ENCODE assay signal across 1 fruit fly cellular context in genomic region chr3L:1391993-1392952, dm6.
A peak's percentile ranks its signal among the peaks of the same experiment; 100 is the strongest.
TF ChIP-seq lines count a peak whose summit lies in the region.

No protein-coding gene starts in this region.

TF ChIP-seq in whole organism, prepupa, 60 proteins besides CTCF, POLR2A, EP300 and RAD21 (continued from another document):
- peak; percentile 60 for TF ChIP-seq eg (GFP tag; IDR thresholded peaks at IDR 0.05; lab: Robert Waterston, UW)
- TF ChIP-seq ss (GFP tag; optimal IDR thresholded peaks at IDR 0.05; lab: Kevin White, UChicago): peak; percentile 73 to 74
- TF ChIP-seq Smox (GFP tag; optimal IDR thresholded peaks at IDR 0.05; lab: Kevin White, UChicago): no peak
- peak; percentile 71 for TF ChIP-seq CG8632 (GFP tag; optimal IDR thresholded peaks at IDR 0.05; lab: Kevin White, UChicago)
- TF ChIP-seq CG9139 (GFP tag; optimal IDR thresholded peaks at IDR 0.05; lab: Kevin White, UChicago): peak; percentile 72
- peak; percentile 84 for TF ChIP-seq CG10669 (GFP tag; optimal IDR thresholded peaks at IDR 0.05; lab: Kevin White, UChicago)
- peak; percentile 88 for TF ChIP-seq CG3919 (GFP tag; optimal IDR thresholded peaks at IDR 0.05; lab: Kevin White, UChicago)
- TF ChIP-seq CG3032 (tag; optimal IDR thresholded peaks at IDR 0.05; lab: Kevin White, UChicago): peak; percentile 85
- peak; percentile 33 for TF ChIP-seq Sox15 (GFP tag; optimal IDR thresholded peaks at IDR 0.05; lab: Kevin White, UChicago)
- peak; percentile 81 for TF ChIP-seq acj6 (GFP tag; optimal IDR thresholded peaks at IDR 0.05; lab: Kevin White, UChicago)
- TF ChIP-seq CG15336 (GFP tag; IDR thresholded peaks at IDR 0.05; lab: Robert Waterston, UW): peak; percentile 82
- TF ChIP-seq CG11902 (GFP tag; optimal IDR thresholded peaks at IDR 0.05; lab: Kevin White, UChicago): peak; percentile 5
- TF ChIP-seq fkh (GFP tag; optimal IDR thresholded peaks at IDR 0.05; lab: Kevin White, UChicago): no peak
- peak; percentile 78 for TF ChIP-seq OdsH (GFP tag; optimal IDR thresholded peaks at IDR 0.05; lab: Kevin White, UChicago)
- TF ChIP-seq Lpt (GFP tag; optimal IDR thresholded peaks at IDR 0.05; lab: Kevin White, UChicago): peak; percentile 74
- TF ChIP-seq CG11762 (GFP tag; optimal IDR thresholded peaks at IDR 0.05; lab: Kevin White, UChicago; ENCODE audit: insufficient read depth): peak; percentile 75
- TF ChIP-seq fd59A (GFP tag; optimal IDR thresholded peaks at IDR 0.05; lab: Kevin White, UChicago): peak; percentile 86
- peak; percentile 50 for TF ChIP-seq svp (GFP tag; lab: Kevin White, UChicago)
- TF ChIP-seq Blimp-1 (GFP tag; optimal IDR thresholded peaks at IDR 0.05; lab: Kevin White, UChicago): no peak
- TF ChIP-seq CG8119 (GFP tag; IDR thresholded peaks at IDR 0.05; lab: Robert Waterston, UW): peak; percentile 80
- no peak for TF ChIP-seq Eip93F (GFP tag; optimal IDR thresholded peaks at IDR 0.05; lab: Kevin White, UChicago)
- TF ChIP-seq Eip75B (GFP tag; optimal IDR thresholded peaks at IDR 0.05; lab: Kevin White, UChicago): peak; percentile 77
- TF ChIP-seq Hr38 (GFP tag; optimal IDR thresholded peaks at IDR 0.05; lab: Kevin White, UChicago): no peak
- TF ChIP-seq CG6792 (GFP tag; optimal IDR thresholded peaks at IDR 0.05; lab: Kevin White, UChicago): peak; percentile 72
- TF ChIP-seq CG6163 (GFP tag; IDR thresholded peaks at IDR 0.05; lab: Robert Waterston, UW): peak; percentile 94
- peak; percentile 26 for TF ChIP-seq Met (GFP tag; optimal IDR thresholded peaks at IDR 0.05; lab: Kevin White, UChicago)
- TF ChIP-seq Sox14 (GFP tag; optimal IDR thresholded peaks at IDR 0.05; lab: Kevin White, UChicago): peak; percentile 84
- TF ChIP-seq fd85E (GFP tag; optimal IDR thresholded peaks at IDR 0.05; lab: Kevin White, UChicago): peak; percentile 28
- TF ChIP-seq dac (GFP tag; optimal IDR thresholded peaks at IDR 0.05; lab: Kevin White, UChicago): peak; percentile 71
- peak; percentile 68 for TF ChIP-seq CG16779 (tag; optimal IDR thresholded peaks at IDR 0.05; lab: Kevin White, UChicago)
- TF ChIP-seq CG4318 (GFP tag; optimal IDR thresholded peaks at IDR 0.05; lab: Kevin White, UChicago): peak; percentile 63
- TF ChIP-seq salr (GFP tag; optimal IDR thresholded peaks at IDR 0.05; lab: Kevin White, UChicago): peak; percentile 67 to 74
- peak; percentile 66 for TF ChIP-seq CG6276 (GFP tag; optimal IDR thresholded peaks at IDR 0.05; lab: Kevin White, UChicago)
- TF ChIP-seq achi (GFP tag; optimal IDR thresholded peaks at IDR 0.05; lab: Kevin White, UChicago): peak; percentile 86
- TF ChIP-seq CG7368 (GFP tag; optimal IDR thresholded peaks at IDR 0.05; lab: Kevin White, UChicago): peak; percentile 55
